Fruit fly (Drosophila melanogaster) whole organism: Measurements from ENCODE around the gene chm.

Source experiments
- CG8478 ChIP-seq: fragments of >200 bp; optimal IDR thresholded peaks from 2 replicates; lab custom pipeline; 2018; ENCODE audit warnings: inconsistent platforms
- Dll ChIP-seq: fragments of >200 bp; optimal IDR thresholded peaks from 2 replicates; lab custom pipeline; 2017
- EcR ChIP-seq, 2 experiments: fragments of >200 bp; optimal IDR thresholded peaks; 2 replicates each; lab custom pipeline; 2017; ENCODE audit warnings: missing biosample characterization in 2 of 2, missing genetic modification characterization in 2 of 2, missing genetic modification reagents in 2 of 2
- pan ChIP-seq: fragments of >200 bp; optimal IDR thresholded peaks from 2 replicates; lab custom pipeline; 2017
- psq ChIP-seq: fragments of >200 bp; optimal IDR thresholded peaks from 2 replicates; lab custom pipeline; 2017
- usp ChIP-seq: fragments of >200 bp; optimal IDR thresholded peaks from 2 replicates; lab custom pipeline; 2017; ENCODE audit warnings: missing biosample characterization, missing genetic modification characterization, mixed read lengths

Gene chm

dm6 chr2L:7448371-7448770, 36.2 kb downstream of the chm start:
- TF ChIP-seq Dll (lab: Kevin White, UChicago) = no peak
- no peak for TF ChIP-seq psq (lab: Kevin White, UChicago)
- no peak for TF ChIP-seq usp (GFP tag; lab: Kevin White, UChicago)
- TF ChIP-seq CG8478 (lab: Kevin White, UChicago) = no peak
- TF ChIP-seq pan (lab: Kevin White, UChicago) = no peak
- TF ChIP-seq EcR (GFP tag; optimal IDR thresholded peaks at IDR 0.05; lab: Kevin White, UChicago) = no peak

dm6 chr2L:7450966-7451365, 38.7 kb downstream of the chm start, which contains the start of gene santa-maria:
santa-maria (minus strand) TSS chr2L:7451244.
- TF ChIP-seq usp (GFP tag; lab: Kevin White, UChicago) = no peak
- no peak for TF ChIP-seq pan (lab: Kevin White, UChicago)
- no peak for TF ChIP-seq EcR (GFP tag; optimal IDR thresholded peaks at IDR 0.05; lab: Kevin White, UChicago)
- no peak for TF ChIP-seq Dll (lab: Kevin White, UChicago)
- TF ChIP-seq CG8478 (lab: Kevin White, UChicago) = no peak
- TF ChIP-seq psq (lab: Kevin White, UChicago) = no peak

- no peak for TF ChIP-seq Dll (lab: Kevin White, UChicago)
- TF ChIP-seq psq (lab: Kevin White, UChicago) = no peak
- no peak for TF ChIP-seq pan (lab: Kevin White, UChicago)
- TF ChIP-seq usp (GFP tag; lab: Kevin White, UChicago) = no peak
- TF ChIP-seq CG8478 (lab: Kevin White, UChicago) = no peak
- TF ChIP-seq EcR (GFP tag; optimal IDR thresholded peaks at IDR 0.05; lab: Kevin White, UChicago) = no peak
These were observed 39.9 kb downstream of the chm start for dm6 chr2L:7452093-7452492.

dm6 chr2L:7454112-7454511, 41.9 kb downstream of the chm start, which contains the start of gene Gr28a:
Gr28a (minus strand) TSS chr2L:7454212.
- TF ChIP-seq usp (GFP tag; lab: Kevin White, UChicago) (no peak), pan (lab: Kevin White, UChicago) (no peak), EcR (GFP tag; optimal IDR thresholded peaks at IDR 0.05; lab: Kevin White, UChicago) (no peak), psq (lab: Kevin White, UChicago) (no peak), CG8478 (lab: Kevin White, UChicago) (no peak), Dll (lab: Kevin White, UChicago) (no peak)

- TF ChIP-seq Dll (lab: Kevin White, UChicago) = no peak
- TF ChIP-seq CG8478 (lab: Kevin White, UChicago) = no peak
- TF ChIP-seq pan (lab: Kevin White, UChicago) = no peak
- no peak for TF ChIP-seq EcR (GFP tag; optimal IDR thresholded peaks at IDR 0.05; lab: Kevin White, UChicago)
- TF ChIP-seq usp (GFP tag; lab: Kevin White, UChicago) = no peak
- TF ChIP-seq psq (lab: Kevin White, UChicago) = no peak
These were observed 49.9 kb downstream of the chm start, which contains the start of gene Gr28b for dm6 chr2L:7462147-7462546. Gr28b (minus strand) TSS chr2L:7462247.

dm6 chr2L:7466304-7466703, 54.1 kb downstream of the chm start, which contains the start of gene CG6055:
CG6055 (plus strand) TSS chr2L:7466543.
- TF ChIP-seq EcR (GFP tag; optimal IDR thresholded peaks at IDR 0.05; lab: Kevin White, UChicago) (peak in 1 of 2 experiments; percentile 6), CG8478 (lab: Kevin White, UChicago) (no peak)
